Worm (Caenorhabditis elegans): Measurements from ENCODE around the gene twk-20.

twk-20 gene

DNA sequence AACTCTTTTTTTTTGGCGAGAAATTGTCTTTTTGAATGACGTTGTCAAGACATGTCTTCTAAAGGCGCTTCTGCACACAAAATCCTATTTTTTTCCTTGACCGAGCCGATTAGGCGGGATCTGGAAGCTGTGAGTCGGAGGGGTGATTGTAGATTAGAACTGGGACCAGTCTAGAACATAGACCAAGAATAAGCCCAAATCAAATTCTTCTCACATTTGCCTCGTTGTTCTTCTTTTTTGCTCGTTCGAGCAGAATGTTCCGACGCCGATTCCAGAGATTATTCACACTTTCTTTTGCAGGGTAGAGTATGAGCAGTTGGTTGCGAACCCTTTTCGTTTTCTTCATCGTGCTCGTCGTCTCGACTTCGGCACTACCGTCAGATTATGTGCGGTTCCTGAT, 21.1 kb upstream of the twk-20 start, which contains the start of gene nlp-53:
nlp-53 (plus strand) TSS at position 301 of the 400 bp plus-strand sequence.
- TF ChIP-seq lin-32 (GFP tag; optimal IDR thresholded peaks at IDR 0.05) (no peak), ceh-39 (tag; optimal IDR thresholded peaks at IDR 0.05) (no peak), unc-62 (GFP tag; optimal IDR thresholded peaks at IDR 0.05) (no peak), bed-3 (GFP tag; optimal IDR thresholded peaks at IDR 0.05) (no peak), mab-5 (tag; optimal IDR thresholded peaks at IDR 0.05) (no peak), lsy-2 (tag; optimal IDR thresholded peaks at IDR 0.05) (no peak)

DNA sequence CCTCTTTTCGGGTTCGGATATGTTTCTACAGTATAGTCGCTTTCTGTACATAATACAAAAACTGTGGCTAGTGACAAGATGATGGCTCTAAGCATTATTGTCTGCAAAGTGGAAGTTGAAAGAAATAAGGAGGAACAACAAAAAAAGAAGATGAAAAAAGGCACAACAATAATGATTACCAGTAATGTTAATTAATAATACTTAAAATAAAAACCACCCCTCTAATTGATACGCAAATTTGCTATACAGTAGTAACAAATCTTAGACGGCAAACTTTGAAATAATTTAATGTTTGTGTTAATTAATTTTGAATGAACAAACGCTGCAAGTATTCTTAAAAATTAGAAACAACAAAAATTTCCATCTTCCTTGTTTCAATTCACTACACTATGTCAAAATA, 18.0 kb upstream of the twk-20 start, which contains the start of gene Y12A6A.1:
Y12A6A.1 (minus strand) TSS at position 101 of the 400 bp plus-strand sequence.
- no peak for TF ChIP-seq tbx-8 (GFP tag; optimal IDR thresholded peaks at IDR 0.05)
- TF ChIP-seq cnd-1 (tag; optimal IDR thresholded peaks at IDR 0.05), result no peak
- TF ChIP-seq sem-2 (GFP tag; optimal IDR thresholded peaks at IDR 0.05), result no peak
- no peak for TF ChIP-seq elt-3 (tag; optimal IDR thresholded peaks at IDR 0.05)
- TF ChIP-seq lin-32 (GFP tag; optimal IDR thresholded peaks at IDR 0.05), result no peak
- no peak for TF ChIP-seq ceh-39 (tag; optimal IDR thresholded peaks at IDR 0.05)
- no peak for TF ChIP-seq ztf-11 (tag; optimal IDR thresholded peaks at IDR 0.05)
- TF ChIP-seq lsy-2 (tag; optimal IDR thresholded peaks at IDR 0.05), result no peak

DNA sequence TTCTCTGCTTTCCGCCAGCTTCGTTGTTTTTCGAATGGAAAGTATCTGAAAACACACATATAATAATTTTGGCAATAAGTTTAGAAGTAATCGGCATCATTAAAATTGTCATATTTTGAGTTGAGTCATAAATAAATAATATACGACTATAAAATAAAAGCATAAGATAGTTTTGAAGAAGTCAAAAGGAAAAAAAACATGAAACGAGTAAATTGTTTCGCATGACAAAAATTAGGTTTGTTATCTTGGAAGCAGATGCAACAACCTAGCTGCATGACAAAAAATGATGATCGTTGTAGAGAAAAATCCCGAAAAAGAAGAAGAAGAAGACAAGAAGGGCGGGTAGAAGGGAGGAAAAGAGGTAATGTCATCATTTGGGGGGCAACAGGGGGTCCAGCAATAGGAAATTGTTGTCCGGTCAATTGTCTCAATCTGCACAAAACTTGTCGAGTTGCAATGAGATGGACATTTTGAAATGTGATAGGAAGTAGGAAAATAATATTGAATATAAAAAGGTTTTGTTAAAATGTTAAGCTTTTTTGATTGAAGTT, 8.5 kb upstream of the twk-20 start, which contains the start of gene nlg-1:
nlg-1 (minus strand) TSS at position 51 of the 551 bp plus-strand sequence.
- TF ChIP-seq lin-32 (GFP tag; optimal IDR thresholded peaks at IDR 0.05) (no peak), bed-3 (GFP tag; optimal IDR thresholded peaks at IDR 0.05) (no peak), blmp-1 (tag; optimal IDR thresholded peaks at IDR 0.05) (no peak), ceh-83 (GFP tag; optimal IDR thresholded peaks at IDR 0.05) (no peak), snpc-4 (tag; optimal IDR thresholded peaks at IDR 0.05) (no peak), nhr-2 (tag; optimal IDR thresholded peaks at IDR 0.05) (no peak), ces-1 (GFP tag; optimal IDR thresholded peaks at IDR 0.05) (peak; percentile 77), nhr-28 (tag; optimal IDR thresholded peaks at IDR 0.05) (no peak)

DNA sequence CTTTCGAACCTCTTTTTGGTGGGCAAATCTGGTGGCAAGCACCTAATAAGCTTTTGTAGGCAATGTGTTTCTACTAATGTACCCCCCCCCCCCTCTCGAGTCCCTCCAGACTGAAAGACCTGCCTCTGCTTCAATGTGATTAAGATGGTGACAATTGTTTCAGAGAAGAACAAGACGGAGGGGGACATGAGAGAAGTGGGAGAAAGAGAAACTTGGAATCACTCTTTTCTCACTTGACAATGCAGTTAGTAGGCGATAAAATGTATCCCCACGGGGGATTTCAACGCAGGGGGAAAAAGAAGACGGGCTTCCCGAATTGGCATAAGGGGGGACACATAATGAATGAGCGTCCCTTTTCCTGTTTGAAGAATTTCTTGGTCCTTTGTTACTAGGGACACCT, 7.4 kb upstream of the twk-20 start:
- no peak for TF ChIP-seq ceh-43 (GFP tag; optimal IDR thresholded peaks at IDR 0.05)
- TF ChIP-seq sptf-1 (tag; optimal IDR thresholded peaks at IDR 0.05), result peak; percentile 17
- peak; percentile 79 for TF ChIP-seq ces-1 (GFP tag; optimal IDR thresholded peaks at IDR 0.05)
- TF ChIP-seq elt-1 (tag; optimal IDR thresholded peaks at IDR 0.05; ENCODE audit: borderline replicate concordance, insufficient read depth), result no peak
- TF ChIP-seq nhr-12 (tag; optimal IDR thresholded peaks at IDR 0.05), result no peak

DNA sequence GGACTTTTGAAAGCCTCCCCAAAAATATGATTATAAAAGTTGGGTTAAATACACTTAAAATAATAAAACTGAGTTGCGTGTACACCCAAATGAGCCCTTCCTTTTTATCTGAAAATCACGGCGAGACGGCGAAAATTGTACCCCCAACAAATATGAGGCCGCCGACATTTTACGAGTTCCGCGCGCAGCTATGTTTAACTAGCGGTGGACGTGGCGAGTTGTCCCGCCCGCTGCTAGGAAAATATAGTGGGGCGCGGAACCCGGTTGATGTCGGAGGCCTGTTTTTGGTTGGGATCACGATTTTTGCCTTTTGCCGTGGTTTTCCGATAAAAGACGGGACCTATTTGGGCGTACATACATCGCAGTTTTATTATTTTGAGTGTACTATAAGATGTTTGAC, 6.6 kb upstream of the twk-20 start:
- TF ChIP-seq unc-39 (tag; optimal IDR thresholded peaks at IDR 0.05) (no peak), pha-4 (tag; optimal IDR thresholded peaks at IDR 0.05) (no peak), blmp-1 (tag; optimal IDR thresholded peaks at IDR 0.05) (no peak), snpc-4 (tag; optimal IDR thresholded peaks at IDR 0.05) (no peak)

DNA sequence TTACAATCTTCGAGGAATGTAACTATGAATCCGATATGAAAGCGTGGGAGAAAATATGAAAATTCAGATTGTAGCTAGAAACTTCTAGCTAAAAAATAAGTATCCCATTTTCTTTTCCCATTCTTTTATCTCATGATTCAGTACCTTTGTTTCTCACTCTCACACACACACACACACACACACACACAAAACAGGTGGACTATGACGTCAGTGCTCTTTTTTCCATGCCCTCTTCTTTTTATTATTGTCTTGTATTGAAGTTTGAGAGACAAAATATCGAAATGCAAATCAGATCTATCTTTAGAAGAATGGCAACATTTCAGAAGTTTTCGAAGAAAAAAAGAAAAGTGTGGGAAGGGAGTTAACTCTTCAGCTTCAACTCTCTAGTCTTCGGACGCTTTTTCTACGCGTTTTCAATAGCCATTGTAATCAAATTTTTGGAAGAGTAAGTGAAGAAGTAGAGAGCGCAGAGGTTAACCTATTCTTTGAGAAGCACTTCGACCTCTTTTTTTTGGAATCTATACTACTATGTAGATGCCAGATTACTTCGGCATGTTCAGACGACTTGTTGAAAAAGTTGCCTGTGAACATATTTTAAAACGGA, 5.7 kb upstream of the twk-20 start:
- TF ChIP-seq ces-1 (GFP tag; optimal IDR thresholded peaks at IDR 0.05) (peak; percentile 72), nhr-237 (tag; optimal IDR thresholded peaks at IDR 0.05) (no peak), drap-1 (GFP tag; optimal IDR thresholded peaks at IDR 0.05) (no peak), flh-1 (GFP tag; optimal IDR thresholded peaks at IDR 0.05) (no peak), zip-8 (tag; optimal IDR thresholded peaks at IDR 0.05) (peak; percentile 28), mep-1 (tag; optimal IDR thresholded peaks at IDR 0.05) (no peak), bed-3 (GFP tag; optimal IDR thresholded peaks at IDR 0.05) (no peak), unc-120 (tag; optimal IDR thresholded peaks at IDR 0.05; ENCODE audit: poor library complexity, severe bottlenecking) (no peak)
